Fruit fly (Drosophila melanogaster) whole organism, embryonic: Measurements from ENCODE around the gene CG1847.
A peak's percentile ranks its signal among the peaks of the same experiment; 100 is the strongest.

ENCODE experiments used
- Bgb ChIP-seq: fragments of 200-800 bp; sonication (Bioruptor generic); IDR thresholded peaks from 2 replicates; pipeline ENCODE4 v1.3.6; 2022; ENCODE audit warnings: missing biosample characterization, missing genetic modification characterization; ENCODE audit not compliant: partially characterized antibody
- CG10267 ChIP-seq: fragments of 200-800 bp; sonication (Bioruptor generic); optimal IDR thresholded peaks from 2 replicates; lab custom pipeline; 2018; ENCODE audit warnings: missing biosample characterization, mild to moderate bottlenecking, missing genetic modification characterization, moderate library complexity
- CG10366 ChIP-seq: fragments of 200-800 bp; sonication (Bioruptor generic); IDR thresholded peaks from 2 replicates; pipeline ENCODE4 v1.3.6; 2022; ENCODE audit warnings: missing biosample characterization, missing genetic modification characterization
- CG10431 ChIP-seq: fragments of 200-800 bp; sonication (Bioruptor generic); optimal IDR thresholded peaks from 3 replicates; lab custom pipeline; 2018; ENCODE audit warnings: missing biosample characterization, mild to moderate bottlenecking, missing genetic modification characterization
- CG13296 ChIP-seq: fragments of 200-800 bp; sonication (Bioruptor generic); optimal IDR thresholded peaks from 3 replicates; lab custom pipeline; 2018; ENCODE audit warnings: missing biosample characterization, mild to moderate bottlenecking, missing genetic modification characterization
- CG15696 ChIP-seq: fragments of 200-800 bp; sonication (Bioruptor generic); optimal IDR thresholded peaks from 2 replicates; lab custom pipeline; 2019; ENCODE audit warnings: missing biosample characterization, mild to moderate bottlenecking, missing genetic modification characterization, moderate library complexity
- CG3065 ChIP-seq: fragments of 200-800 bp; sonication (Bioruptor generic); optimal IDR thresholded peaks from 2 replicates; lab custom pipeline; 2016; ENCODE audit warnings: missing biosample characterization, missing genetic modification characterization
- CG3163 ChIP-seq: fragments of 200-800 bp; sonication (Bioruptor generic); optimal IDR thresholded peaks from 3 replicates; lab custom pipeline; 2016; ENCODE audit warnings: missing biosample characterization, missing genetic modification characterization
- CG34376 ChIP-seq: fragments of 200-800 bp; sonication (Bioruptor generic); optimal IDR thresholded peaks from 2 replicates; lab custom pipeline; 2018; ENCODE audit warnings: missing biosample characterization, mild to moderate bottlenecking, missing genetic modification characterization
- CG43689 ChIP-seq: fragments of 200-800 bp; sonication (Bioruptor generic); IDR thresholded peaks from 2 replicates; pipeline ENCODE4 v1.3.6; 2022; ENCODE audit warnings: missing biosample characterization, missing genetic modification characterization
- CG4617 ChIP-seq: fragments of 200-800 bp; sonication (Bioruptor generic); optimal IDR thresholded peaks from 3 replicates; lab custom pipeline; 2016; ENCODE audit warnings: missing biosample characterization, missing genetic modification characterization, borderline replicate concordance
- CG4707 ChIP-seq: fragments of 200-800 bp; sonication (Bioruptor generic); optimal IDR thresholded peaks from 2 replicates; lab custom pipeline; 2018; ENCODE audit warnings: missing biosample characterization, mild to moderate bottlenecking, missing genetic modification characterization, moderate library complexity
- CG4820 ChIP-seq: fragments of 200-800 bp; sonication (Bioruptor generic); optimal IDR thresholded peaks from 3 replicates; lab custom pipeline; 2016; ENCODE audit warnings: missing biosample characterization, missing genetic modification characterization
- CG7556 ChIP-seq: fragments of 200-800 bp; sonication (Bioruptor generic); optimal IDR thresholded peaks from 2 replicates; lab custom pipeline; 2017; ENCODE audit warnings: missing biosample characterization, mild to moderate bottlenecking, missing genetic modification characterization
- CG8924 ChIP-seq: fragments of 200-800 bp; optimal IDR thresholded peaks from 3 replicates; lab custom pipeline; 2019; ENCODE audit warnings: missing biosample characterization, mild to moderate bottlenecking, missing genetic modification characterization, moderate library complexity
- CG9215 ChIP-seq: fragments of 200-800 bp; sonication (Bioruptor generic); IDR thresholded peaks from 2 replicates; pipeline ENCODE4 v1.3.6; 2022; ENCODE audit warnings: missing biosample characterization, missing genetic modification characterization
- Dad ChIP-seq: fragments of 200-800 bp; sonication (Bioruptor generic); optimal IDR thresholded peaks from 3 replicates; lab custom pipeline; 2016; ENCODE audit warnings: missing biosample characterization, missing genetic modification characterization
- Dbx ChIP-seq: fragments of 200-800 bp; sonication (Bioruptor generic); IDR thresholded peaks from 3 replicates; pipeline ENCODE4 v1.3.6; 2022; ENCODE audit warnings: missing biosample characterization, missing genetic modification characterization
- Drgx ChIP-seq: fragments of 200-800 bp; sonication (Bioruptor generic); IDR thresholded peaks from 2 replicates; pipeline ENCODE4 v1.3.6; 2022; ENCODE audit warnings: missing biosample characterization, missing genetic modification characterization
- E2f2 ChIP-seq: fragments of 200-800 bp; sonication (Bioruptor generic); IDR thresholded peaks from 2 replicates; pipeline ENCODE4 v1.3.6; 2022; ENCODE audit warnings: missing biosample characterization, missing genetic modification characterization
- HLH4C ChIP-seq: fragments of 200-800 bp; sonication (Bioruptor generic); IDR thresholded peaks from 3 replicates; pipeline ENCODE4 v1.3.6; 2022; ENCODE audit warnings: missing biosample characterization, missing genetic modification characterization; ENCODE audit not compliant: partially characterized antibody
- Med ChIP-seq: fragments of 200-800 bp; sonication (Bioruptor generic); peaks from one replicate; lab custom pipeline; 2016; ENCODE audit warnings: missing biosample characterization, missing genetic modification characterization, mild to moderate bottlenecking, inconsistent platforms, moderate library complexity
- Meics ChIP-seq: fragments of 200-800 bp; sonication (Bioruptor generic); optimal IDR thresholded peaks from 2 replicates; lab custom pipeline; 2017; ENCODE audit warnings: missing biosample characterization, mild to moderate bottlenecking, missing genetic modification characterization
- Myb ChIP-seq: fragments of 200-800 bp; sonication (Bioruptor generic); optimal IDR thresholded peaks from 2 replicates; lab custom pipeline; 2016; ENCODE audit warnings: missing biosample characterization, missing genetic modification characterization
- Nf-YA ChIP-seq: fragments of 200-800 bp; sonication (Bioruptor generic); IDR thresholded peaks from 2 replicates; pipeline ENCODE4 v1.3.6; 2022; ENCODE audit warnings: missing biosample characterization, missing genetic modification characterization
- Poxn ChIP-seq: fragments of 200-800 bp; sonication (Bioruptor generic); IDR thresholded peaks from 2 replicates; pipeline ENCODE4 v1.3.6; 2022; ENCODE audit warnings: missing biosample characterization, missing genetic modification characterization
- Sin3A ChIP-seq: fragments of >200 bp; optimal IDR thresholded peaks from 2 replicates; lab custom pipeline; 2018
- ab ChIP-seq: fragments of 200-800 bp; sonication (Bioruptor generic); optimal IDR thresholded peaks from 2 replicates; lab custom pipeline; 2016; ENCODE audit warnings: missing biosample characterization, missing genetic modification characterization
- ase ChIP-seq: fragments of 200-800 bp; sonication (Bioruptor generic); IDR thresholded peaks from 3 replicates; pipeline ENCODE4 v1.3.6; 2022; ENCODE audit warnings: missing biosample characterization, missing genetic modification characterization
- bbx ChIP-seq: fragments of 200-800 bp; sonication (Bioruptor generic); IDR thresholded peaks from 2 replicates; pipeline ENCODE4 v1.3.6; 2022; ENCODE audit warnings: missing biosample characterization, missing genetic modification characterization; ENCODE audit not compliant: partially characterized antibody
- br ChIP-seq: fragments of >200 bp; optimal IDR thresholded peaks from 2 replicates; lab custom pipeline; 2017
- da ChIP-seq: fragments of 200-800 bp; sonication (Bioruptor generic); optimal IDR thresholded peaks from 2 replicates; lab custom pipeline; 2016; ENCODE audit warnings: missing biosample characterization, missing genetic modification characterization
- exex ChIP-seq: fragments of 200-800 bp; sonication (Bioruptor generic); optimal IDR thresholded peaks from 4 replicates; lab custom pipeline; 2018; ENCODE audit warnings: missing biosample characterization, mild to moderate bottlenecking, missing genetic modification characterization, moderate library complexity
- eyg ChIP-seq: fragments of 200-800 bp; sonication (Bioruptor generic); optimal IDR thresholded peaks from 3 replicates; lab custom pipeline; 2016; ENCODE audit warnings: missing biosample characterization, missing genetic modification characterization
- gem ChIP-seq: fragments of 200-800 bp; sonication (Bioruptor generic); optimal IDR thresholded peaks from 2 replicates; lab custom pipeline; 2019; ENCODE audit warnings: missing biosample characterization, mild to moderate bottlenecking, missing genetic modification characterization, moderate library complexity
- grau ChIP-seq: fragments of 200-800 bp; optimal IDR thresholded peaks from 3 replicates; lab custom pipeline; 2019; ENCODE audit warnings: missing biosample characterization, mild to moderate bottlenecking, missing genetic modification characterization, moderate library complexity
- hth ChIP-seq: fragments of >200 bp; optimal IDR thresholded peaks from 2 replicates; lab custom pipeline; 2017; ENCODE audit warnings: inconsistent platforms
- ind ChIP-seq: fragments of 200-800 bp; sonication (Bioruptor generic); optimal IDR thresholded peaks from 3 replicates; lab custom pipeline; 2016; ENCODE audit warnings: missing biosample characterization, missing genetic modification characterization
- insv ChIP-seq, 2 experiments: fragments of 200-800 bp; sonication (Bioruptor generic); optimal IDR thresholded peaks; 3 replicates each; lab custom pipeline; 2016 to 2018; ENCODE audit warnings: missing biosample characterization in 2 of 2, missing genetic modification characterization in 2 of 2
- knrl ChIP-seq: fragments of 200-800 bp; sonication (Bioruptor generic); IDR thresholded peaks from 3 replicates; pipeline ENCODE4 v1.3.6; 2022; ENCODE audit warnings: missing biosample characterization, missing genetic modification characterization; ENCODE audit not compliant: partially characterized antibody
- mirr ChIP-seq: fragments of 200-800 bp; sonication (Bioruptor generic); optimal IDR thresholded peaks from 3 replicates; lab custom pipeline; 2018; ENCODE audit warnings: missing biosample characterization, mild to moderate bottlenecking, missing genetic modification characterization
- p53 ChIP-seq: fragments of 200-800 bp; sonication (Bioruptor generic); optimal IDR thresholded peaks from 2 replicates; lab custom pipeline; 2016; ENCODE audit warnings: missing biosample characterization, missing genetic modification characterization
- salm ChIP-seq: fragments of 200-800 bp; sonication (Bioruptor generic); optimal IDR thresholded peaks from 2 replicates; lab custom pipeline; 2018; ENCODE audit warnings: missing biosample characterization, mild to moderate bottlenecking, missing genetic modification characterization
- shn ChIP-seq: fragments of 200-800 bp; sonication (Bioruptor generic); optimal IDR thresholded peaks from 3 replicates; lab custom pipeline; 2016; ENCODE audit warnings: missing biosample characterization, missing genetic modification characterization
- so ChIP-seq: fragments of 200-800 bp; sonication (Bioruptor generic); IDR thresholded peaks from 3 replicates; pipeline ENCODE4 v1.3.6; 2022; ENCODE audit warnings: missing biosample characterization, missing genetic modification characterization
- sug ChIP-seq: fragments of 200-800 bp; optimal IDR thresholded peaks from 2 replicates; lab custom pipeline; 2019; ENCODE audit warnings: missing biosample characterization, mild to moderate bottlenecking, missing genetic modification characterization, moderate library complexity
- vnd ChIP-seq: fragments of 200-800 bp; sonication (Bioruptor generic); IDR thresholded peaks from 3 replicates; pipeline ENCODE4 v1.3.6; 2022; ENCODE audit warnings: missing biosample characterization, missing genetic modification characterization; ENCODE audit not compliant: partially characterized antibody

CG1847 gene

dm6 chrX:11868866-11869265 lies at the start of gene CG1847, which contains the start of gene Nrd1 (continued):
- TF ChIP-seq CG34376 (GFP tag; lab: Kevin White, UChicago) (no peak), CG4617 (GFP tag; lab: Kevin White, UChicago) (peak; percentile 27), hth (no peak), ind (no peak), CG15696 (tag; lab: Kevin White, UChicago) (no peak), ab (no peak), salm (no peak), HLH4C (GFP tag; lab: Robert Waterston, UW) (peak; percentile 95), CG3065 (GFP tag; lab: Kevin White, UChicago) (no peak), CG13296 (no peak), CG10431 (GFP tag; lab: Kevin White, UChicago) (no peak), CG3163 (no peak), eyg (GFP tag; lab: Kevin White, UChicago) (no peak), bbx (GFP tag; lab: Robert Waterston, UW) (peak; percentile 55), Dad (GFP tag; lab: Kevin White, UChicago) (no peak), shn (no peak), knrl (GFP tag; lab: Robert Waterston, UW) (peak; percentile 62; the same call in 2 of the 3 replicates), insv (GFP tag; optimal IDR thresholded peaks at IDR 0.05; lab: Kevin White, UChicago) (no peak), ase (GFP tag; lab: Robert Waterston, UW) (no peak), E2f2 (peak; percentile 49), Nf-YA (GFP tag; lab: Robert Waterston, UW) (no peak), br (no peak), Meics (GFP tag; lab: Kevin White, UChicago) (no peak), p53 (GFP tag; lab: Kevin White, UChicago) (no peak), Bgb (GFP tag; lab: Robert Waterston, UW) (peak; percentile 77), CG7556 (GFP tag; lab: Kevin White, UChicago) (no peak), CG10267 (tag; lab: Kevin White, UChicago) (peak; percentile 37), vnd (GFP tag; lab: Robert Waterston, UW) (peak; percentile 83), CG43689 (GFP tag; lab: Robert Waterston, UW) (no peak), CG10366 (GFP tag; lab: Robert Waterston, UW) (no peak), CG8924 (tag; lab: Kevin White, UChicago) (no peak), grau (tag; lab: Kevin White, UChicago) (no peak), Sin3A (peak; percentile 65), CG4820 (GFP tag; lab: Kevin White, UChicago) (no peak)

- peak; percentile 58 for TF ChIP-seq grau (tag; lab: Kevin White, UChicago)
- TF ChIP-seq gem: peak; percentile 22
- peak; percentile 62 for TF ChIP-seq mirr (GFP tag; lab: Kevin White, UChicago)
- TF ChIP-seq sug: peak; percentile 22
- 0 out of 2 replicates have a peak, but pooled peaks have one; percentile 17 for TF ChIP-seq Drgx (GFP tag; lab: Robert Waterston, UW)
- peak; percentile 9 for TF ChIP-seq exex
- TF ChIP-seq Dbx (GFP tag; lab: Robert Waterston, UW): no peak
- TF ChIP-seq CG4707 (GFP tag; lab: Kevin White, UChicago): no peak
- TF ChIP-seq Myb: no peak
- no peak for TF ChIP-seq da
- no peak for TF ChIP-seq CG9215 (GFP tag; lab: Robert Waterston, UW)
- TF ChIP-seq Med (GFP tag; lab: Kevin White, UChicago): peak; percentile 52
- TF ChIP-seq Poxn (GFP tag; lab: Robert Waterston, UW): no peak
- TF ChIP-seq so: no peak
- TF ChIP-seq, all 482 proteins: peak for 7
Observed at dm6 chrX:11819241-11819862, 49.6 kb upstream of the CG1847 start.
